Fruit fly (Drosophila melanogaster) whole organism, embryonic: ENCODE results near the gene CG14515.

Source experiments
- CG10147 ChIP-seq: fragments of 200-800 bp; sonication (Bioruptor generic); optimal IDR thresholded peaks from 2 replicates; lab custom pipeline; 2019; ENCODE audit warnings: missing biosample characterization, mild to moderate bottlenecking, missing genetic modification characterization, moderate library complexity
- CG10274 ChIP-seq: fragments of 200-800 bp; sonication (Bioruptor generic); optimal IDR thresholded peaks from 3 replicates; lab custom pipeline; 2017; ENCODE audit warnings: missing biosample characterization, mild to moderate bottlenecking, missing genetic modification characterization
- CG10366 ChIP-seq: fragments of 200-800 bp; sonication (Bioruptor generic); IDR thresholded peaks from 2 replicates; pipeline ENCODE4 v1.3.6; 2022; ENCODE audit warnings: missing biosample characterization, missing genetic modification characterization
- CG10543 ChIP-seq: fragments of 200-800 bp; sonication (Bioruptor generic); optimal IDR thresholded peaks from 3 replicates; lab custom pipeline; 2017; ENCODE audit warnings: missing biosample characterization, mild to moderate bottlenecking, missing genetic modification characterization, moderate library complexity
- CG11696 ChIP-seq: fragments of 200-800 bp; sonication (Bioruptor generic); IDR thresholded peaks from 2 replicates; pipeline ENCODE4 v1.3.6; 2022; ENCODE audit warnings: missing biosample characterization, missing genetic modification characterization
- CG12104 ChIP-seq: fragments of 200-800 bp; sonication (Bioruptor generic); optimal IDR thresholded peaks from 3 replicates; lab custom pipeline; 2016; ENCODE audit warnings: missing biosample characterization, missing genetic modification characterization
- CG1233 ChIP-seq: fragments of 200-800 bp; sonication (Bioruptor generic); optimal IDR thresholded peaks from 4 replicates; lab custom pipeline; 2018; ENCODE audit warnings: missing biosample characterization, mild to moderate bottlenecking, missing genetic modification characterization
- CG13123 ChIP-seq: fragments of 200-800 bp; sonication (Bioruptor generic); optimal IDR thresholded peaks from 2 replicates; lab custom pipeline; 2016; ENCODE audit warnings: missing biosample characterization, missing genetic modification characterization
- CG13424 ChIP-seq: fragments of 200-800 bp; sonication (Bioruptor generic); optimal IDR thresholded peaks from 2 replicates; lab custom pipeline; 2019; ENCODE audit warnings: missing biosample characterization, mild to moderate bottlenecking, missing genetic modification characterization, moderate library complexity
- CG13775 ChIP-seq: fragments of 200-800 bp; sonication (Bioruptor generic); optimal IDR thresholded peaks from 3 replicates; lab custom pipeline; 2017; ENCODE audit warnings: missing biosample characterization, mild to moderate bottlenecking, missing genetic modification characterization
- CG16779 ChIP-seq: fragments of 200-800 bp; sonication (Bioruptor generic); IDR thresholded peaks from 2 replicates; pipeline ENCODE4 v1.3.6; 2022; ENCODE audit warnings: missing biosample characterization, missing genetic modification characterization
- CG16813 ChIP-seq: fragments of 200-800 bp; sonication (Bioruptor generic); IDR thresholded peaks from 3 replicates; pipeline ENCODE4 v1.3.6; 2022; ENCODE audit warnings: missing biosample characterization, missing genetic modification characterization; ENCODE audit not compliant: partially characterized antibody
- CG17802 ChIP-seq: fragments of 200-800 bp; sonication (Bioruptor generic); optimal IDR thresholded peaks from 2 replicates; lab custom pipeline; 2018; ENCODE audit warnings: missing biosample characterization, mild to moderate bottlenecking, missing genetic modification characterization, moderate library complexity
- CG17829 ChIP-seq: fragments of 200-800 bp; optimal IDR thresholded peaks from 2 replicates; lab custom pipeline; 2019; ENCODE audit warnings: missing biosample characterization, mild to moderate bottlenecking, missing genetic modification characterization, moderate library complexity
- CG18011 ChIP-seq: fragments of 200-800 bp; sonication (Bioruptor generic); optimal IDR thresholded peaks from 2 replicates; lab custom pipeline; 2017; ENCODE audit warnings: missing biosample characterization, missing genetic modification characterization, mild to moderate bottlenecking, moderate library complexity, missing genotype
- CG32767 ChIP-seq: fragments of 200-800 bp; sonication (Bioruptor generic); IDR thresholded peaks from 2 replicates; pipeline ENCODE4 v1.3.6; 2022; ENCODE audit warnings: missing biosample characterization, missing genetic modification characterization
- CG4707 ChIP-seq: fragments of 200-800 bp; sonication (Bioruptor generic); optimal IDR thresholded peaks from 2 replicates; lab custom pipeline; 2018; ENCODE audit warnings: missing biosample characterization, mild to moderate bottlenecking, missing genetic modification characterization, moderate library complexity
- CG4730 ChIP-seq: fragments of 200-800 bp; sonication (Bioruptor generic); IDR thresholded peaks from 2 replicates; pipeline ENCODE4 v1.3.6; 2022; ENCODE audit warnings: missing biosample characterization, missing genetic modification characterization
- CG4820 ChIP-seq: fragments of 200-800 bp; sonication (Bioruptor generic); optimal IDR thresholded peaks from 3 replicates; lab custom pipeline; 2016; ENCODE audit warnings: missing biosample characterization, missing genetic modification characterization
- CG5953 ChIP-seq: fragments of 200-800 bp; sonication (Bioruptor generic); IDR thresholded peaks from 2 replicates; pipeline ENCODE4 v1.3.6; 2022; ENCODE audit warnings: missing biosample characterization, missing genetic modification characterization
- CG6683 ChIP-seq: fragments of 200-800 bp; sonication (Bioruptor generic); optimal IDR thresholded peaks from 2 replicates; lab custom pipeline; 2017; ENCODE audit warnings: missing biosample characterization, mild to moderate bottlenecking, missing genetic modification characterization, missing genetic modification reagents
- CG6689 ChIP-seq: fragments of 200-800 bp; sonication (Bioruptor generic); IDR thresholded peaks from 2 replicates; pipeline ENCODE4 v1.3.6; 2022; ENCODE audit warnings: missing biosample characterization, missing genetic modification characterization
- CG7745 ChIP-seq: fragments of 200-800 bp; sonication (Bioruptor generic); optimal IDR thresholded peaks from 2 replicates; lab custom pipeline; 2018; ENCODE audit warnings: missing biosample characterization, mild to moderate bottlenecking, missing genetic modification characterization, moderate library complexity
- CG7987 ChIP-seq: fragments of 200-800 bp; sonication (Bioruptor generic); optimal IDR thresholded peaks from 2 replicates; lab custom pipeline; 2018; ENCODE audit warnings: missing biosample characterization, mild to moderate bottlenecking, missing genetic modification characterization, moderate library complexity
- CG8388 ChIP-seq: fragments of 200-800 bp; sonication (Bioruptor generic); optimal IDR thresholded peaks from 2 replicates; lab custom pipeline; 2019; ENCODE audit warnings: missing biosample characterization, mild to moderate bottlenecking, missing genetic modification characterization, moderate library complexity
- Drgx ChIP-seq: fragments of 200-800 bp; sonication (Bioruptor generic); IDR thresholded peaks from 2 replicates; pipeline ENCODE4 v1.3.6; 2022; ENCODE audit warnings: missing biosample characterization, missing genetic modification characterization
- Fer3 ChIP-seq: fragments of 200-800 bp; sonication (Bioruptor generic); optimal IDR thresholded peaks from 2 replicates; lab custom pipeline; 2018; ENCODE audit warnings: missing biosample characterization, mild to moderate bottlenecking, missing genetic modification characterization, moderate library complexity
- HLH3B ChIP-seq: fragments of 200-800 bp; sonication (Bioruptor generic); IDR thresholded peaks from 2 replicates; pipeline ENCODE4 v1.3.6; 2022; ENCODE audit warnings: missing biosample characterization, missing genetic modification characterization
- MBD-R2 ChIP-seq: fragments of 200-800 bp; sonication (Bioruptor generic); IDR thresholded peaks from 2 replicates; pipeline ENCODE4 v1.3.6; 2022; ENCODE audit warnings: missing biosample characterization, missing genetic modification characterization
- NFAT ChIP-seq: fragments of 200-800 bp; sonication (Bioruptor generic); IDR thresholded peaks from 2 replicates; pipeline ENCODE4 v1.3.6; 2022; ENCODE audit warnings: missing biosample characterization, missing genetic modification characterization
- Rx ChIP-seq: fragments of 200-800 bp; sonication (Bioruptor generic); IDR thresholded peaks from 2 replicates; pipeline ENCODE4 v1.3.6; 2022; ENCODE audit warnings: missing biosample characterization, missing genetic modification characterization
- Scr ChIP-seq: fragments of 200-800 bp; sonication (Bioruptor generic); IDR thresholded peaks from 2 replicates; pipeline ENCODE4 v1.3.6; 2022; ENCODE audit warnings: missing biosample characterization, missing genetic modification characterization; ENCODE audit not compliant: partially characterized antibody
- Ssrp ChIP-seq: fragments of 200-800 bp; sonication (Bioruptor generic); optimal IDR thresholded peaks from 2 replicates; lab custom pipeline; 2018; ENCODE audit warnings: missing biosample characterization, mild to moderate bottlenecking, missing genetic modification characterization, moderate library complexity
- Xrp1 ChIP-seq: fragments of 200-800 bp; sonication (Bioruptor generic); IDR thresholded peaks from 2 replicates; pipeline ENCODE4 v1.3.6; 2022; ENCODE audit warnings: missing biosample characterization, missing genetic modification characterization
- amos ChIP-seq: fragments of 200-800 bp; sonication (Bioruptor generic); IDR thresholded peaks from 2 replicates; pipeline ENCODE4 v1.3.6; 2022; ENCODE audit warnings: missing biosample characterization, missing genetic modification characterization; ENCODE audit not compliant: partially characterized antibody
- bsh ChIP-seq, 2 experiments: fragments of 200-800 bp; sonication (Bioruptor generic); optimal IDR thresholded peaks; 2 replicates each; lab custom pipeline; 2017 to 2018; ENCODE audit warnings: mild to moderate bottlenecking in 2 of 2, missing biosample characterization in 2 of 2, missing genetic modification characterization in 2 of 2, moderate library complexity in 1 of 2
- cad ChIP-seq: fragments of >200 bp; optimal IDR thresholded peaks from 2 replicates; lab custom pipeline; 2017; ENCODE audit warnings: missing biosample characterization, missing genetic modification characterization
- cas ChIP-seq: fragments of 200-800 bp; sonication (Bioruptor generic); IDR thresholded peaks from 2 replicates; pipeline ENCODE4 v1.3.6; 2022; ENCODE audit warnings: missing biosample characterization, missing genetic modification characterization
- ewg ChIP-seq: fragments of 200-800 bp; sonication (Bioruptor generic); optimal IDR thresholded peaks from 3 replicates; lab custom pipeline; 2017; ENCODE audit warnings: mild to moderate bottlenecking, missing biosample characterization, missing genetic modification reagents, missing genetic modification characterization
- fru ChIP-seq: fragments of >200 bp; optimal IDR thresholded peaks from 2 replicates; lab custom pipeline; 2017
- fu2 ChIP-seq: fragments of 200-800 bp; sonication (Bioruptor generic); optimal IDR thresholded peaks from 2 replicates; lab custom pipeline; 2016; ENCODE audit warnings: missing biosample characterization, missing genetic modification characterization
- gfzf ChIP-seq: fragments of 200-800 bp; sonication (Bioruptor generic); optimal IDR thresholded peaks from 2 replicates; lab custom pipeline; 2016; ENCODE audit warnings: missing biosample characterization, mild to moderate bottlenecking, missing genetic modification characterization, moderate library complexity
- klu ChIP-seq: fragments of 200-800 bp; sonication (Bioruptor generic); IDR thresholded peaks from 2 replicates; pipeline ENCODE4 v1.3.6; 2022; ENCODE audit warnings: missing biosample characterization, missing genetic modification characterization
- knrl ChIP-seq: fragments of 200-800 bp; sonication (Bioruptor generic); IDR thresholded peaks from 3 replicates; pipeline ENCODE4 v1.3.6; 2022; ENCODE audit warnings: missing biosample characterization, missing genetic modification characterization; ENCODE audit not compliant: partially characterized antibody
- lab ChIP-seq: fragments of 200-800 bp; sonication (Bioruptor generic); optimal IDR thresholded peaks from 3 replicates; lab custom pipeline; 2017; ENCODE audit warnings: missing biosample characterization, missing genetic modification characterization, mild to moderate bottlenecking, moderate library complexity, missing genetic modification reagents
- lilli ChIP-seq: fragments of 200-800 bp; sonication (Bioruptor generic); optimal IDR thresholded peaks from 3 replicates; lab custom pipeline; 2016; ENCODE audit warnings: missing biosample characterization, missing genetic modification characterization
- otp ChIP-seq: fragments of 200-800 bp; sonication (Bioruptor generic); IDR thresholded peaks from 3 replicates; pipeline ENCODE4, ENCODE4 v1.3.6; 2022; ENCODE audit warnings: missing biosample characterization, missing genetic modification characterization
- sens ChIP-seq: fragments of 200-800 bp; sonication (Bioruptor generic); peaks from one replicate; lab custom pipeline; 2016; ENCODE audit warnings: missing biosample characterization, missing genetic modification characterization
- slbo ChIP-seq: fragments of 200-800 bp; sonication (Bioruptor generic); IDR thresholded peaks from 2 replicates; pipeline ENCODE4 v1.3.6; 2022; ENCODE audit warnings: missing biosample characterization, missing genetic modification characterization
- vnd ChIP-seq: fragments of 200-800 bp; sonication (Bioruptor generic); IDR thresholded peaks from 3 replicates; pipeline ENCODE4 v1.3.6; 2022; ENCODE audit warnings: missing biosample characterization, missing genetic modification characterization; ENCODE audit not compliant: partially characterized antibody

Gene CG14515

dm6 chr3R:29151621-29152092 is 45.7 kb upstream of the CG14515 start, which contains the start of gene eIF2D (continued):
- TF ChIP-seq CG13424 (tag; lab: Kevin White, UChicago) (peak; percentile 62), cad (GFP tag; lab: Kevin White, UChicago) (no peak), CG18011 (GFP tag; lab: Kevin White, UChicago) (peak; percentile 30), CG10543 (GFP tag; lab: Kevin White, UChicago) (peak; percentile 36), CG17829 (tag; lab: Kevin White, UChicago) (peak; percentile 81), CG1233 (GFP tag; lab: Kevin White, UChicago) (peak; percentile 12), CG4730 (GFP tag; lab: Robert Waterston, UW) (0 out of 2 replicates have a peak, but pooled peaks have one; percentile 35), NFAT (GFP tag; lab: Robert Waterston, UW) (peak; percentile 50; the same call in 1 of the 2 replicates), ewg (peak; percentile 16), Fer3 (peak; percentile 60), fru (lab: Kevin White, UChicago) (no peak), bsh (GFP tag; optimal IDR thresholded peaks at IDR 0.05; lab: Kevin White, UChicago) (peak; percentile 1 to 61), CG4820 (GFP tag; lab: Kevin White, UChicago) (peak; percentile 51), slbo (peak; percentile 63), Xrp1 (peak; percentile 75), CG13775 (GFP tag; lab: Kevin White, UChicago) (peak; percentile 60), Ssrp (tag; lab: Kevin White, UChicago) (peak; percentile 34), CG13123 (GFP tag; lab: Kevin White, UChicago) (peak; percentile 1), CG5953 (GFP tag; lab: Robert Waterston, UW) (peak; percentile 47; the same call in 1 of the 2 replicates), fu2 (GFP tag; lab: Kevin White, UChicago) (no peak), HLH3B (GFP tag; lab: Robert Waterston, UW) (peak; percentile 61; the same call in 1 of the 2 replicates), CG32767 (GFP tag; lab: Robert Waterston, UW) (peak; percentile 17; the same call in 1 of the 2 replicates), lilli (peak; percentile 55), klu (GFP tag; lab: Robert Waterston, UW) (no peak), vnd (GFP tag; lab: Robert Waterston, UW) (no peak), CG4707 (no peak), lab (peak; percentile 77), gfzf (GFP tag; lab: Kevin White, UChicago) (peak; percentile 1), CG8388 (peak; percentile 45), CG11696 (peak; percentile 47), CG6689 (GFP tag; lab: Robert Waterston, UW) (peak; percentile 71), CG12104 (GFP tag; lab: Kevin White, UChicago) (peak; percentile 65), otp (no peak; the same call in 2 of the 3 replicates), CG6683 (GFP tag; lab: Kevin White, UChicago) (peak; percentile 28), CG7987 (GFP tag; lab: Kevin White, UChicago) (no peak), knrl (GFP tag; lab: Robert Waterston, UW) (no peak), sens (GFP tag; lab: Kevin White, UChicago) (peak; percentile 96), amos (no peak), Scr (GFP tag; lab: Robert Waterston, UW) (peak; percentile 19; the same call in 1 of the 2 replicates), Rx (GFP tag; lab: Robert Waterston, UW) (0 out of 2 replicates have a peak, but pooled peaks have one; percentile 48), cas (GFP tag; lab: Robert Waterston, UW) (peak; percentile 71), CG10366 (GFP tag; lab: Robert Waterston, UW) (peak; percentile 37), Drgx (GFP tag; lab: Robert Waterston, UW) (peak; percentile 48), CG17802 (no peak), CG10274 (GFP tag; lab: Kevin White, UChicago) (no peak), CG16813 (no peak), CG7745 (tag; lab: Kevin White, UChicago) (no peak), CG10147 (GFP tag; lab: Kevin White, UChicago) (peak; percentile 57), MBD-R2 (GFP tag; lab: Robert Waterston, UW) (peak; percentile 78), CG16779 (GFP tag; lab: Robert Waterston, UW) (0 out of 2 replicates have a peak, but pooled peaks have one; percentile 14)
